Fruit fly (Drosophila melanogaster) whole organism, adult: ENCODE data around the gene Saf6.

Experiments
- CG33017 ChIP-seq: fragments of 200-800 bp; sonication (Bioruptor generic); optimal IDR thresholded peaks from 2 replicates; lab custom pipeline; 2018; ENCODE audit warnings: missing biosample characterization, mild to moderate bottlenecking, missing genetic modification characterization, moderate library complexity
- Clk ChIP-seq: fragments of 200-800 bp; sonication (Bioruptor generic); optimal IDR thresholded peaks from 2 replicates; lab custom pipeline; 2017; ENCODE audit warnings: missing biosample characterization, missing genetic modification characterization
- Hr96 ChIP-seq: fragments of 200-800 bp; sonication (Bioruptor generic); optimal IDR thresholded peaks from 2 replicates; lab custom pipeline; 2016; ENCODE audit warnings: missing biosample characterization, missing genetic modification characterization
- bab1 ChIP-seq: fragments of 200-800 bp; sonication (Bioruptor generic); optimal IDR thresholded peaks from 3 replicates; lab custom pipeline; 2019; ENCODE audit warnings: missing biosample characterization, mild to moderate bottlenecking, missing genetic modification characterization, moderate library complexity
- kay ChIP-seq: fragments of 200-800 bp; sonication (Bioruptor generic); peaks from one replicate; lab custom pipeline; 2016; ENCODE audit warnings: missing biosample characterization, missing genetic modification characterization, borderline replicate concordance
- pad ChIP-seq: fragments of 200-800 bp; sonication (Bioruptor generic); optimal IDR thresholded peaks from 3 replicates; lab custom pipeline; 2017; ENCODE audit warnings: missing biosample characterization, missing genetic modification characterization, mild to moderate bottlenecking, moderate library complexity, missing genetic modification reagents
- tj ChIP-seq: fragments of 200-800 bp; sonication (Bioruptor generic); optimal IDR thresholded peaks from 3 replicates; lab custom pipeline; 2017; ENCODE audit warnings: missing biosample characterization, mild to moderate bottlenecking, missing genetic modification characterization, moderate library complexity
- toe ChIP-seq: fragments of 200-800 bp; sonication (Bioruptor generic); optimal IDR thresholded peaks from 2 replicates; lab custom pipeline; 2016; ENCODE audit warnings: missing biosample characterization, missing genetic modification characterization

DNA sequence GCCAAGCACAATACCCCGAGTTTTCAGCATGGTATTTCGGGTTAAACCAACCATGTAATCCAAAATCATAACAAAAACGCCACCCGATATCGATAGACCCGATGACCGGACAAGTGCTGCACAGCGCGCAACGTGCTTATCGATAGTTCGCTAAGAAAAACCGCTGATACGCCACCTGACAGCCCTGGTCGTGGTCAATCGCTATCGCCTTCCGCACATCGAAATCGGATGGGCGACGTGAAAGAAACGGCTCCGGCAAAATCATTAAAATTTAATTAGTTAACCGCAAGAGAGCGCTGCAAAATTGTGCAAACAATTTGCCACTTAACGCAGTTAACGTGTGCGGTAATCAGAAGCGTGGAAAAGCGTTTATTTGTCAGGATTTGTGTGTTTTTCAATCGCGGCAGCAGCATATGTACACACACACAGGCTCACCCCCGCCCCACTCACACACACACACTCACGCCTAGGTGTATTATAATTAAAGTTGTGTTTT, 10.1 kb upstream of the Saf6 start, which contains the start of the genes CG3862 and dock:
- TF ChIP-seq Hr96: peak; percentile 65
- TF ChIP-seq tj (GFP tag; lab: Kevin White, UChicago): peak; percentile 86
- TF ChIP-seq Clk (GFP tag; lab: Kevin White, UChicago): peak; percentile 51
- TF ChIP-seq kay: no peak
- TF ChIP-seq toe (GFP tag; lab: Kevin White, UChicago): no peak
- TF ChIP-seq bab1 (GFP tag; lab: Kevin White, UChicago): peak; percentile 85
- TF ChIP-seq pad (GFP tag; lab: Kevin White, UChicago): peak; percentile 62
- TF ChIP-seq CG33017 (tag; lab: Kevin White, UChicago): peak; percentile 30
